Worm (Caenorhabditis elegans): ENCODE measurements around the gene C23G10.2.

The C23G10.2 gene

ce11 chrIII:6158642-6159475, 49.0 kb upstream of the C23G10.2 start, which contains the start of gene nfm-1 (continued):
- TF ChIP-seq snpc-4 (tag; optimal IDR thresholded peaks at IDR 0.05): no peak
- peak; percentile 84 for TF ChIP-seq lim-7 (GFP tag; IDR thresholded peaks at IDR 0.05)
- peak; percentile 30 for TF ChIP-seq nhr-25 (tag; optimal IDR thresholded peaks at IDR 0.05; ENCODE audit: borderline replicate concordance, insufficient read depth)
- peak; percentile 73; the same call in 1 of the 2 replicates for TF ChIP-seq nhr-42 (GFP tag; IDR thresholded peaks at IDR 0.05)
- TF ChIP-seq lin-29 (GFP tag; IDR thresholded peaks at IDR 0.05): no peak
- TF ChIP-seq zip-2 (tag; optimal IDR thresholded peaks at IDR 0.05): no peak
- peak; percentile 78 for TF ChIP-seq nhr-48 (tag; optimal IDR thresholded peaks at IDR 0.05)
- TF ChIP-seq nhr-237 (tag; optimal IDR thresholded peaks at IDR 0.05): no peak
- peak; percentile 86 for TF ChIP-seq arid-1 (GFP tag; conservative IDR thresholded peaks at IDR 0.05)
- peak; percentile 36 for TF ChIP-seq hlh-30 (tag; optimal IDR thresholded peaks at IDR 0.05; ENCODE audit: insufficient read depth)
- TF ChIP-seq F44E2.7 (GFP tag; IDR thresholded peaks at IDR 0.05): 0 out of 2 replicates have a peak, but pooled peaks have one; percentile 41
- no peak for TF ChIP-seq ceh-32 (tag; optimal IDR thresholded peaks at IDR 0.05; ENCODE audit: poor library complexity)
- peak; percentile 14; the same call in 1 of the 2 replicates for TF ChIP-seq ceh-20 (GFP tag; IDR thresholded peaks at IDR 0.05)
- peak; percentile 19 for TF ChIP-seq mxl-3 (GFP tag; optimal IDR thresholded peaks at IDR 0.05)
- 0 out of 2 replicates have a peak, but pooled peaks have one; percentile 52 for TF ChIP-seq daf-8 (GFP tag; IDR thresholded peaks at IDR 0.05)
- peak; percentile 79 for TF ChIP-seq snpc-1.2 (GFP tag; IDR thresholded peaks at IDR 0.05)
- peak; percentile 80 for TF ChIP-seq saeg-2 (GFP tag; IDR thresholded peaks at IDR 0.05)
- TF ChIP-seq nhr-10 (tag; optimal IDR thresholded peaks at IDR 0.05): peak; percentile 16
- TF ChIP-seq lin-39 (tag; optimal IDR thresholded peaks at IDR 0.05): no peak
- TF ChIP-seq nhr-77 (tag; optimal IDR thresholded peaks at IDR 0.05): peak; percentile 75
- no peak for TF ChIP-seq F10B5.3 (tag; optimal IDR thresholded peaks at IDR 0.05)
- TF ChIP-seq Y5F2A.4 (GFP tag; optimal IDR thresholded peaks at IDR 0.05): peak; percentile 32
- TF ChIP-seq lin-1 (GFP tag; IDR thresholded peaks at IDR 0.05): peak; percentile 78
- peak in 1 of 2 experiments; percentile 44 for TF ChIP-seq mdl-1 (tag; optimal IDR thresholded peaks at IDR 0.05)
- TF ChIP-seq dmd-6 (GFP tag; IDR thresholded peaks at IDR 0.05): peak; percentile 87
- TF ChIP-seq hlh-11 (tag; optimal IDR thresholded peaks at IDR 0.05): peak; percentile 79

- TF ChIP-seq lsy-2 (tag; optimal IDR thresholded peaks at IDR 0.05) (no peak), dmd-6 (GFP tag; IDR thresholded peaks at IDR 0.05) (peak; percentile 75)
Observed at ce11 chrIII:6163381-6163780, 44.5 kb upstream of the C23G10.2 start.

ce11 chrIII:6164253-6164971, 43.5 kb upstream of the C23G10.2 start, which contains the start of gene F42A10.9:
TSS of gene F42A10.9 (plus strand) at chrIII:6164573.
- peak; percentile 5 to 46 for TF ChIP-seq daf-16 (GFP tag; optimal IDR thresholded peaks at IDR 0.05)
- TF ChIP-seq daf-16 (tag; optimal IDR thresholded peaks at IDR 0.05): peak; percentile 42
- peak; percentile 47; the same call in 1 of the 2 replicates for TF ChIP-seq php-3 (GFP tag; IDR thresholded peaks at IDR 0.05)
- peak; percentile 76 for TF ChIP-seq aha-1 (tag)
- TF ChIP-seq lsy-2 (tag; optimal IDR thresholded peaks at IDR 0.05): peak in 1 of 2 experiments; percentile 52
- no peak for TF ChIP-seq nhr-42 (GFP tag; IDR thresholded peaks at IDR 0.05)
- TF ChIP-seq D1046.2 (GFP tag; IDR thresholded peaks at IDR 0.05): peak; percentile 23; the same call in 1 of the 2 replicates
- TF ChIP-seq ceh-28 (tag; optimal IDR thresholded peaks at IDR 0.05): peak; percentile 57
- TF ChIP-seq arid-1 (GFP tag; conservative IDR thresholded peaks at IDR 0.05): 0 out of 2 replicates have a peak, but pooled peaks have one; percentile 26
- TF ChIP-seq lin-38 (GFP tag; IDR thresholded peaks at IDR 0.05): 0 out of 2 replicates have a peak, but pooled peaks have one; percentile 38
- peak in 1 of 2 experiments; percentile 21 for TF ChIP-seq hif-1 (tag; optimal IDR thresholded peaks at IDR 0.05)
- TF ChIP-seq zfp-3 (GFP tag; conservative IDR thresholded peaks at IDR 0.05): peak; percentile 51; the same call in 1 of the 2 replicates
- TF ChIP-seq mxl-3 (GFP tag; optimal IDR thresholded peaks at IDR 0.05): peak; percentile 20
- TF ChIP-seq lin-39 (tag; optimal IDR thresholded peaks at IDR 0.05): no peak
- TF ChIP-seq F26F4.8 (GFP tag; conservative IDR thresholded peaks at IDR 0.05): no peak
- TF ChIP-seq hlh-30 (tag; optimal IDR thresholded peaks at IDR 0.05; ENCODE audit: insufficient read depth): peak; percentile 2
- TF ChIP-seq lim-7 (GFP tag; IDR thresholded peaks at IDR 0.05): no peak
- peak; percentile 68 for TF ChIP-seq dve-1 (tag; optimal IDR thresholded peaks at IDR 0.05; ENCODE audit: insufficient read depth)
- peak; percentile 28 for TF ChIP-seq mes-2 (tag; optimal IDR thresholded peaks at IDR 0.05; ENCODE audit: poor library complexity, severe bottlenecking)
- TF ChIP-seq ama-1 (optimal IDR thresholded peaks at IDR 0.05): peak; percentile 88
- TF ChIP-seq duxl-1 (tag; optimal IDR thresholded peaks at IDR 0.05; ENCODE audit: poor library complexity): peak; percentile 41
- TF ChIP-seq mep-1 (tag; optimal IDR thresholded peaks at IDR 0.05): peak; percentile 66
- TF ChIP-seq Y75B8A.6 (GFP tag; IDR thresholded peaks at IDR 0.05): 0 out of 2 replicates have a peak, but pooled peaks have one; percentile 17
